Fruit fly (Drosophila melanogaster) whole organism: ENCODE results near the gene CG8813.

ENCODE experiments used
- CG8478 ChIP-seq: fragments of >200 bp; optimal IDR thresholded peaks from 2 replicates; lab custom pipeline; 2018; ENCODE audit warnings: inconsistent platforms
- Dll ChIP-seq: fragments of >200 bp; optimal IDR thresholded peaks from 2 replicates; lab custom pipeline; 2017
- EcR ChIP-seq, 2 experiments: fragments of >200 bp; optimal IDR thresholded peaks; 2 replicates each; lab custom pipeline; 2017; ENCODE audit warnings: missing biosample characterization in 2 of 2, missing genetic modification characterization in 2 of 2, missing genetic modification reagents in 2 of 2
- pan ChIP-seq: fragments of >200 bp; optimal IDR thresholded peaks from 2 replicates; lab custom pipeline; 2017
- psq ChIP-seq: fragments of >200 bp; optimal IDR thresholded peaks from 2 replicates; lab custom pipeline; 2017
- usp ChIP-seq: fragments of >200 bp; optimal IDR thresholded peaks from 2 replicates; lab custom pipeline; 2017; ENCODE audit warnings: missing biosample characterization, missing genetic modification characterization, mixed read lengths

- TF ChIP-seq pan (no peak), psq (lab: Kevin White, UChicago) (no peak), Dll (lab: Kevin White, UChicago) (no peak), CG8478 (no peak), usp (GFP tag; lab: Kevin White, UChicago) (no peak), EcR (GFP tag; optimal IDR thresholded peaks at IDR 0.05; lab: Kevin White, UChicago) (no peak)
Observed at dm6 chr2L:2864601-2865000, 4.9 kb upstream of the CG8813 start.
